Worm (Caenorhabditis elegans) whole organism, mixed stage, embryonic: ENCODE measurements around the gene C36C5.15.

Experiments used
- flh-1 ChIP-seq: fragments of 200-800 bp; sonication (Bioruptor generic); optimal IDR thresholded peaks from 2 replicates; lab custom pipeline; 2018; ENCODE audit warnings: mild to moderate bottlenecking, missing genetic modification characterization, moderate library complexity, missing compliant biosample characterization
- lin-13 ChIP-seq: fragments of 150-350 bp; optimal IDR thresholded peaks from 2 replicates; lab custom pipeline; 2014; ENCODE audit warnings: missing biosample characterization, missing genetic modification characterization
- lsy-2 ChIP-seq: fragments of 150-350 bp; optimal IDR thresholded peaks from 2 replicates; lab custom pipeline; 2014; ENCODE audit warnings: missing biosample characterization, missing genetic modification characterization
- mep-1 ChIP-seq: fragments of 150-350 bp; optimal IDR thresholded peaks from 2 replicates; lab custom pipeline; 2017; ENCODE audit warnings: missing biosample characterization, missing genetic modification reagents, missing genetic modification characterization, inconsistent platforms
- nhr-237 ChIP-seq: fragments of 150-350 bp; optimal IDR thresholded peaks from 2 replicates; lab custom pipeline; 2014; ENCODE audit warnings: missing biosample characterization, missing genetic modification characterization
- nhr-28 ChIP-seq: fragments of 150-350 bp; optimal IDR thresholded peaks from 2 replicates; lab custom pipeline; 2014; ENCODE audit warnings: missing biosample characterization, missing genetic modification characterization
- pha-4 ChIP-seq: fragments of 150-350 bp; optimal IDR thresholded peaks from 2 replicates; lab custom pipeline; 2018; ENCODE audit warnings: missing biosample characterization, missing genetic modification reagents, missing genetic modification characterization
- sem-2 ChIP-seq: fragments of 200-800 bp; sonication (Bioruptor generic); optimal IDR thresholded peaks from 2 replicates; lab custom pipeline; 2018; ENCODE audit warnings: mild to moderate bottlenecking, missing genetic modification characterization, missing compliant biosample characterization
- sptf-1 ChIP-seq: sonication (generic microtip); optimal IDR thresholded peaks from 2 replicates; lab custom pipeline; 2017; ENCODE audit warnings: mild to moderate bottlenecking, missing genetic modification characterization, moderate library complexity, missing compliant biosample characterization
- tbx-8 ChIP-seq: fragments of 200-800 bp; sonication (Bioruptor generic); optimal IDR thresholded peaks from 2 replicates; lab custom pipeline; 2018; ENCODE audit warnings: mild to moderate bottlenecking, missing genetic modification characterization, moderate library complexity, missing compliant biosample characterization
- unc-39 ChIP-seq: fragments of 150-350 bp; optimal IDR thresholded peaks from 2 replicates; lab custom pipeline; 2014; ENCODE audit warnings: missing biosample characterization, missing genetic modification characterization
- unc-62 ChIP-seq: fragments of 150-350 bp; optimal IDR thresholded peaks from 2 replicates; lab custom pipeline; 2014; ENCODE audit warnings: missing biosample characterization, missing genetic modification reagents, missing genetic modification characterization
- ztf-11 ChIP-seq: fragments of 150-350 bp; optimal IDR thresholded peaks from 2 replicates; lab custom pipeline; 2014; ENCODE audit warnings: missing biosample characterization, missing genetic modification characterization

- TF ChIP-seq lsy-2 (no peak), nhr-237 (tag; lab: Kevin White, UChicago) (no peak), unc-62 (GFP tag; lab: Kevin White, UChicago) (no peak), sptf-1 (tag; lab: Kevin White, UChicago) (no peak), pha-4 (tag; lab: Kevin White, UChicago) (no peak), ztf-11 (tag; lab: Kevin White, UChicago) (no peak), sem-2 (GFP tag; lab: Kevin White, UChicago) (no peak), nhr-28 (tag; lab: Kevin White, UChicago) (no peak), tbx-8 (GFP tag; lab: Kevin White, UChicago) (no peak), flh-1 (GFP tag; lab: Kevin White, UChicago) (no peak), lin-13 (tag; lab: Kevin White, UChicago) (no peak), mep-1 (tag; lab: Kevin White, UChicago) (no peak), unc-39 (tag; lab: Kevin White, UChicago) (no peak)
Measured at ce11 chrV:3155072-3155471, 13.5 kb downstream of the C36C5.15 start, which contains the start of gene srab-7.
